Fruit fly (Drosophila melanogaster): ENCODE results near the gene Vps39.

The Vps39 gene

DNA sequence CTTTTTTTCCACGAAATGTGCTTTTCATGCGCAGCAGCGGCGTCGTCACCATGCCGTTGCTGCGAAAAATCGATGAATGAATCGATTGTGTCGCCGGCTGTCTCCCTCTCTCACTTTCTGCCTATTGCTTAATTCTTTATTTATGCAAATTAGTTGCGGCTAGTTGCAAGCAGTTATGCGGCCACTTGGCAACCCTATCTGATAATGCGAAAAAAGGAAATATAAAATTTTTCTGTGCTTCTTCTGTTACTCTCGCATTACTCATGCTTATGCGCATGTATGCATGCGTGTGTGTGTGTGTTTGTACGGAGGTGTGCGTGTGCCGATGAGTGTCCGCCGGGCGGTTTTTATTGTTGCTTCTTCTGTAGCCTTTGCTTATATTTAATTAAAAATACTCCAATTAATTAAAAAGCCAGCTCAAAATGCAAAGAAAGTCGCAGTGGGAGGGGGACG, 30.5 kb downstream of the Vps39 start:
- TF ChIP-seq br (GFP tag; optimal IDR thresholded peaks at IDR 0.05) (peak; percentile 19), dl (GFP tag; optimal IDR thresholded peaks at IDR 0.05; ENCODE audit: insufficient read depth in 1 of 2, partially characterized antibody in 2 of 2) (no peak), Vsx2 (GFP tag; optimal IDR thresholded peaks at IDR 0.05; ENCODE audit: partially characterized antibody) (no peak), rgr (GFP tag; optimal IDR thresholded peaks at IDR 0.05) (peak; percentile 41), Jra (GFP tag; optimal IDR thresholded peaks at IDR 0.05) (peak; percentile 59), tai (GFP tag; optimal IDR thresholded peaks at IDR 0.05) (no peak), Sp1 (GFP tag; optimal IDR thresholded peaks at IDR 0.05) (no peak), foxo (GFP tag; optimal IDR thresholded peaks at IDR 0.05) (peak in 1 of 2 experiments; percentile 51), brk (GFP tag; optimal IDR thresholded peaks at IDR 0.05) (peak; percentile 9), HLH106 (tag; optimal IDR thresholded peaks at IDR 0.05) (peak; percentile 29), ey (GFP tag; optimal IDR thresholded peaks at IDR 0.05) (peak; percentile 45), fru (GFP tag; optimal IDR thresholded peaks at IDR 0.05) (peak; percentile 7), Rel (GFP tag; optimal IDR thresholded peaks at IDR 0.05) (peak; percentile 30), Rel (tag; optimal IDR thresholded peaks at IDR 0.05) (no peak), dmrt93B (GFP tag; optimal IDR thresholded peaks at IDR 0.05) (no peak)

DNA sequence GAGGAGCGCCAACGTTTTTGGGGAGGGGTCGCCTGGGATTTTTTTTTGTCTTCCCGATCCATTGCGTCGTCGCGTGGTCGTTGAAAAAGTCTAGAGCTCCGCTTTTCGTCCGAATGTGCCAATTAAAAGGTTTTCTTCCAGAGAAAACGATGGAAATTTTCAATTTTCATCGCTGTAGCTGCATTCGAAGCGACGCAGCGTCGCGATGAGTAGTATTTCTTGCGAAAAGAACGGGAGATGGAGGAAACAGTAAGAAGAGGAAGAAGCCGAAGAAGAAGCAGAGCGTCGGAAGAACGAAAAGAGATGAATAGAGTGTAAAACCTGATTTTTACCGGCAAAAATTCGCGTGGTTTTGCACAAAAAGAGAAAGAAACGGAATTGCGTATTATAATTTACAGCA, 31.2 kb downstream of the Vps39 start:
- TF ChIP-seq dmrt93B (GFP tag; optimal IDR thresholded peaks at IDR 0.05) (no peak), pan (optimal IDR thresholded peaks at IDR 0.05) (no peak), Sp1 (GFP tag; optimal IDR thresholded peaks at IDR 0.05) (no peak), Hnf4 (GFP tag; optimal IDR thresholded peaks at IDR 0.05) (no peak), Dif (GFP tag; optimal IDR thresholded peaks at IDR 0.05; ENCODE audit: partially characterized antibody) (peak; percentile 27), dl (GFP tag; optimal IDR thresholded peaks at IDR 0.05; ENCODE audit: insufficient read depth in 1 of 2, partially characterized antibody in 2 of 2) (no peak), Jra (GFP tag; optimal IDR thresholded peaks at IDR 0.05) (no peak), usp (GFP tag; optimal IDR thresholded peaks at IDR 0.05) (no peak), psq (GFP tag; optimal IDR thresholded peaks at IDR 0.05) (peak; percentile 84), br (GFP tag; optimal IDR thresholded peaks at IDR 0.05) (no peak), tai (GFP tag; optimal IDR thresholded peaks at IDR 0.05) (no peak), sv (GFP tag; optimal IDR thresholded peaks at IDR 0.05) (no peak)

DNA sequence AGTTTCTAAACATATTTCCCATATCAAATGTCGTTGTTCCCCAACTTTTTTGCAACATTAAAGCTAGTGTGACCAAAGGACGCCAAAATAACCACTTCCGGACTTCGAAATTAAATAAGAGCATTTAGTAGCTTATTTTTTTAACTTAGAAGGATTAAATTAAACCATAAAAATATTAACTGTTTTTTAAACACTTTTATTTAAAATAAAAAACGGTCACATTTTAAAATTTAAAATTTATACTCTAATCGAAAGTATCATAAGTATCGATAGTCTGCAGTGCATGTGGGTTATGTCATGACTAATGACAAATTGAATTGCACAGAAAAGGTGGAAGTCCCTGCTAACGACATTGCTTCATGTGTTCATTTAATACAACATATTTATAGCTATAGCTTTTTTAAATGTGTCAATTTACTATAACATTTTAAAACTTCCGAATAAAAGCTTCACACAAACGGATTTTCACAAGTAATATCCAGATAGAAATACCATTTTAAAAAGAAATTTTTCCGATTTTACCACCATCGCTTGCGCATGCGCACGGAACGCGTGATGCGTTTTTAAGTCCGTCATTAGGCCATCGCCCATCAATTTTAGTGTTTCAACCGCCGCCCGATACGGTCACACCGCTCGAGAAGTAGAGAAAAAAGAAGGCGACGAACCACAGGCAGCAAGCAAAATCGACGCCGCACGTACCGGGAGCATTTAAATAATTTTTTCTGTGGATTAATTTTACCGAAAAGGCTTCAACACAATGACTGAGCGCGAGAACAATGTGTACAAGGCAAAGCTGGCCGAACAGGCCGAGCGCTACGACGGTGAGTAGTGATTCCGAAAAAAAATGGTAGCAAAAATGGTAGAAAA, 31.9 kb downstream of the Vps39 start, which contains the start of the genes CG7156 and 14-3-3epsilon:
TSS of gene CG7156 (minus strand) at position 71 of the 867 bp plus-strand sequence.
TSS of gene 14-3-3epsilon (plus strand) at position 443 of the 867 bp plus-strand sequence.
- TF ChIP-seq brk (GFP tag; optimal IDR thresholded peaks at IDR 0.05): no peak
- peak; percentile 64 for TF ChIP-seq jim (GFP tag; optimal IDR thresholded peaks at IDR 0.05)
- no peak for TF ChIP-seq Hr78 (GFP tag; optimal IDR thresholded peaks at IDR 0.05)
- no peak for TF ChIP-seq br (GFP tag; optimal IDR thresholded peaks at IDR 0.05)
- TF ChIP-seq pan (optimal IDR thresholded peaks at IDR 0.05): no peak
- peak; percentile 5 for TF ChIP-seq rgr (GFP tag; optimal IDR thresholded peaks at IDR 0.05)
- no peak for TF ChIP-seq N (GFP tag; optimal IDR thresholded peaks at IDR 0.05)
- TF ChIP-seq tai (GFP tag; optimal IDR thresholded peaks at IDR 0.05): no peak
- no peak for TF ChIP-seq sage (GFP tag; optimal IDR thresholded peaks at IDR 0.05)
- no peak for TF ChIP-seq CG9705 (GFP tag; optimal IDR thresholded peaks at IDR 0.05)
- TF ChIP-seq sv (GFP tag; optimal IDR thresholded peaks at IDR 0.05): peak; percentile 30
- no peak for TF ChIP-seq lola (GFP tag; optimal IDR thresholded peaks at IDR 0.05)
- no peak for TF ChIP-seq CG32264 (GFP tag; optimal IDR thresholded peaks at IDR 0.05)
- no peak for TF ChIP-seq usp (GFP tag; optimal IDR thresholded peaks at IDR 0.05)
- peak; percentile 22 for TF ChIP-seq Hr83 (GFP tag; optimal IDR thresholded peaks at IDR 0.05; ENCODE audit: poor library complexity, severe bottlenecking)
- peak; percentile 25 for TF ChIP-seq HLH106 (tag; optimal IDR thresholded peaks at IDR 0.05)
- TF ChIP-seq Dif (GFP tag; optimal IDR thresholded peaks at IDR 0.05; ENCODE audit: partially characterized antibody): peak; percentile 71
- TF ChIP-seq CrebA (GFP tag; optimal IDR thresholded peaks at IDR 0.05; ENCODE audit: borderline replicate concordance): no peak
- TF ChIP-seq dmrt93B (GFP tag; optimal IDR thresholded peaks at IDR 0.05): peak; percentile 17
- TF ChIP-seq GATAd (GFP tag; optimal IDR thresholded peaks at IDR 0.05): no peak
- TF ChIP-seq woc (GFP tag; optimal IDR thresholded peaks at IDR 0.05): peak; percentile 2
- peak; percentile 39 for TF ChIP-seq Jra (GFP tag; optimal IDR thresholded peaks at IDR 0.05)
- no peak for TF ChIP-seq dl (GFP tag; optimal IDR thresholded peaks at IDR 0.05; ENCODE audit: insufficient read depth in 1 of 2, partially characterized antibody in 2 of 2)
- no peak for TF ChIP-seq Mio (GFP tag; optimal IDR thresholded peaks at IDR 0.05)
- TF ChIP-seq Rel (GFP tag; optimal IDR thresholded peaks at IDR 0.05): no peak
- peak; percentile 94 for TF ChIP-seq Rel (tag; optimal IDR thresholded peaks at IDR 0.05)
- TF ChIP-seq Abd-B (GFP tag; optimal IDR thresholded peaks at IDR 0.05): no peak
- TF ChIP-seq Sp1 (GFP tag; optimal IDR thresholded peaks at IDR 0.05): peak; percentile 42
- TF ChIP-seq h (GFP tag; optimal IDR thresholded peaks at IDR 0.05): peak; percentile 29
- peak; percentile 21 for TF ChIP-seq ey (GFP tag; optimal IDR thresholded peaks at IDR 0.05)
- peak; percentile 70 for TF ChIP-seq Myc (optimal IDR thresholded peaks at IDR 0.05)
- TF ChIP-seq psq (GFP tag; optimal IDR thresholded peaks at IDR 0.05): no peak
- TF ChIP-seq Vsx2 (GFP tag; optimal IDR thresholded peaks at IDR 0.05; ENCODE audit: partially characterized antibody): peak; percentile 87
- TF ChIP-seq OdsH (GFP tag; optimal IDR thresholded peaks at IDR 0.05): peak; percentile 37
- no peak for TF ChIP-seq Hnf4 (GFP tag; optimal IDR thresholded peaks at IDR 0.05)
- TF ChIP-seq foxo (GFP tag; optimal IDR thresholded peaks at IDR 0.05): peak in 1 of 2 experiments; percentile 46
- TF ChIP-seq fru (GFP tag; optimal IDR thresholded peaks at IDR 0.05): peak; percentile 28

Measured in whole organism, wandering third instar larva.